Fruit fly (Drosophila melanogaster): ENCODE measurements around the gene CG11134.

DNA sequence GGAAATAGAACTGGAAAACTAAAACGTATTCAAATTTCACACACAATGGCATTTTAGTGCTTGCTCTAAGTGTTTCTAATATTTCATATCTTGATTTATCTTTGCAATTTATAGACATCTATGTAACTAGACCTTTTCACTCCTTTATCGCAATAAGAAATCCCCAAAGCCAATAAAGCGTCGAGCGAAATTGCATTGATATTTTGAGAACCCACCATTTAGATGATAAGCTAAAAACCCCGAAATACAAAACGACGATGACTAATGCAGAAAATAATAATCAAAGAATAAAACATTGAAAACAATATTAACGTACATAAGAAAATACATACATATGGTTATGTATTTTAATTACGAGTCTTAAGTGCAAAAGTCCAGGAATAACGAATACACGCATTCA, 40.8 kb downstream of the CG11134 start:
- TF ChIP-seq CTCF (optimal IDR thresholded peaks at IDR 0.05) (no peak), CG8478 (optimal IDR thresholded peaks at IDR 0.05) (no peak)

Measured in S2 (cell line).